Fruit fly (Drosophila melanogaster) whole organism, embryonic: Measurements from ENCODE around the gene CG33932.

ENCODE experiments used
- ATbp ChIP-seq: fragments of 200-800 bp; sonication (Bioruptor generic); optimal IDR thresholded peaks from 2 replicates; lab custom pipeline; 2017; ENCODE audit warnings: missing biosample characterization, mild to moderate bottlenecking, missing genetic modification characterization, missing genetic modification reagents
- CG10321 ChIP-seq: fragments of 200-800 bp; sonication (Bioruptor generic); IDR thresholded peaks from 2 replicates; pipeline ENCODE4 v1.3.6; 2022; ENCODE audit warnings: missing biosample characterization, missing genetic modification characterization
- CG11085 ChIP-seq: fragments of 200-800 bp; sonication (Bioruptor generic); IDR thresholded peaks from 2 replicates; pipeline ENCODE4 v1.3.6; 2022; ENCODE audit warnings: missing biosample characterization, missing genetic modification characterization
- CG12104 ChIP-seq: fragments of 200-800 bp; sonication (Bioruptor generic); optimal IDR thresholded peaks from 3 replicates; lab custom pipeline; 2016; ENCODE audit warnings: missing biosample characterization, missing genetic modification characterization
- CG12391 ChIP-seq: fragments of 200-800 bp; sonication (Bioruptor generic); optimal IDR thresholded peaks from 3 replicates; lab custom pipeline; 2018; ENCODE audit warnings: missing biosample characterization, mild to moderate bottlenecking, missing genetic modification characterization, moderate library complexity
- CG12744 ChIP-seq: fragments of 200-800 bp; sonication (Bioruptor generic); optimal IDR thresholded peaks from 2 replicates; lab custom pipeline; 2016; ENCODE audit warnings: missing biosample characterization, missing genetic modification characterization
- CG13123 ChIP-seq: fragments of 200-800 bp; sonication (Bioruptor generic); optimal IDR thresholded peaks from 2 replicates; lab custom pipeline; 2016; ENCODE audit warnings: missing biosample characterization, missing genetic modification characterization
- CG13424 ChIP-seq: fragments of 200-800 bp; sonication (Bioruptor generic); optimal IDR thresholded peaks from 2 replicates; lab custom pipeline; 2019; ENCODE audit warnings: missing biosample characterization, mild to moderate bottlenecking, missing genetic modification characterization, moderate library complexity
- CG13894 ChIP-seq: fragments of 200-800 bp; sonication (Bioruptor generic); optimal IDR thresholded peaks from 3 replicates; lab custom pipeline; 2018; ENCODE audit warnings: missing biosample characterization, mild to moderate bottlenecking, missing genetic modification characterization, moderate library complexity
- CG15514 ChIP-seq: fragments of 200-800 bp; sonication (Bioruptor generic); optimal IDR thresholded peaks from 3 replicates; lab custom pipeline; 2017; ENCODE audit warnings: missing biosample characterization, missing genetic modification characterization, mild to moderate bottlenecking, moderate library complexity, missing genetic modification reagents
- CG18011 ChIP-seq: fragments of 200-800 bp; sonication (Bioruptor generic); optimal IDR thresholded peaks from 2 replicates; lab custom pipeline; 2017; ENCODE audit warnings: missing biosample characterization, missing genetic modification characterization, mild to moderate bottlenecking, moderate library complexity, missing genotype
- CG2116 ChIP-seq: fragments of 200-800 bp; sonication (Bioruptor generic); optimal IDR thresholded peaks from 3 replicates; lab custom pipeline; 2018; ENCODE audit warnings: missing biosample characterization, mild to moderate bottlenecking, missing genetic modification characterization
- CG2678 ChIP-seq: fragments of 200-800 bp; sonication (Bioruptor generic); optimal IDR thresholded peaks from 3 replicates; lab custom pipeline; 2019; ENCODE audit warnings: missing biosample characterization, mild to moderate bottlenecking, missing genetic modification characterization, moderate library complexity
- CG4854 ChIP-seq: fragments of 200-800 bp; sonication (Bioruptor generic); optimal IDR thresholded peaks from 2 replicates; lab custom pipeline; 2016; ENCODE audit warnings: missing biosample characterization, missing genetic modification characterization, inconsistent platforms
- CG6683 ChIP-seq: fragments of 200-800 bp; sonication (Bioruptor generic); optimal IDR thresholded peaks from 2 replicates; lab custom pipeline; 2017; ENCODE audit warnings: missing biosample characterization, mild to moderate bottlenecking, missing genetic modification characterization, missing genetic modification reagents
- CG7271 ChIP-seq: fragments of 200-800 bp; sonication (Bioruptor generic); optimal IDR thresholded peaks from 2 replicates; lab custom pipeline; 2018; ENCODE audit warnings: missing biosample characterization, mild to moderate bottlenecking, missing genetic modification characterization, moderate library complexity
- CG8281 ChIP-seq: fragments of 200-800 bp; sonication (Bioruptor generic); optimal IDR thresholded peaks from 2 replicates; lab custom pipeline; 2018; ENCODE audit warnings: missing biosample characterization, mild to moderate bottlenecking, missing genetic modification characterization, moderate library complexity
- CG9797 ChIP-seq: fragments of 200-800 bp; sonication (Bioruptor generic); optimal IDR thresholded peaks from 3 replicates; lab custom pipeline; 2018; ENCODE audit warnings: missing biosample characterization, mild to moderate bottlenecking, missing genetic modification characterization
- CG9932 ChIP-seq: fragments of 200-800 bp; sonication (Bioruptor generic); IDR thresholded peaks from 2 replicates; pipeline ENCODE4 v1.3.6; 2022; ENCODE audit warnings: missing biosample characterization, missing genetic modification characterization
- Camta ChIP-seq: fragments of 200-800 bp; sonication (Bioruptor generic); optimal IDR thresholded peaks from 2 replicates; lab custom pipeline; 2016; ENCODE audit warnings: missing biosample characterization, missing genetic modification characterization
- HLH4C ChIP-seq: fragments of 200-800 bp; sonication (Bioruptor generic); IDR thresholded peaks from 3 replicates; pipeline ENCODE4 v1.3.6; 2022; ENCODE audit warnings: missing biosample characterization, missing genetic modification characterization; ENCODE audit not compliant: partially characterized antibody
- Kr ChIP-seq: fragments of 200-800 bp; sonication (Bioruptor generic); optimal IDR thresholded peaks from 2 replicates; lab custom pipeline; 2017; ENCODE audit warnings: missing biosample characterization, mild to moderate bottlenecking, missing genetic modification characterization
- Mes4 ChIP-seq: fragments of 200-800 bp; sonication (Bioruptor generic); optimal IDR thresholded peaks from 2 replicates; lab custom pipeline; 2016; ENCODE audit warnings: missing biosample characterization, missing genetic modification characterization
- Mrtf ChIP-seq: fragments of 200-800 bp; sonication (Bioruptor generic); IDR thresholded peaks from 3 replicates; pipeline ENCODE4 v1.3.6; 2022; ENCODE audit warnings: missing biosample characterization, missing genetic modification characterization
- Myb ChIP-seq: fragments of 200-800 bp; sonication (Bioruptor generic); optimal IDR thresholded peaks from 2 replicates; lab custom pipeline; 2016; ENCODE audit warnings: missing biosample characterization, missing genetic modification characterization
- Oaz ChIP-seq: fragments of 200-800 bp; sonication (Bioruptor generic); IDR thresholded peaks from 2 replicates; pipeline ENCODE4 v1.3.6; 2022; ENCODE audit warnings: missing biosample characterization, missing genetic modification characterization
- Sin3A ChIP-seq: fragments of >200 bp; optimal IDR thresholded peaks from 2 replicates; lab custom pipeline; 2018
- Sry-δ ChIP-seq: fragments of 200-800 bp; sonication (Bioruptor generic); optimal IDR thresholded peaks from 2 replicates; lab custom pipeline; 2016; ENCODE audit warnings: missing biosample characterization, missing genetic modification characterization
- Stat92E ChIP-seq, 3 experiments: fragments of >200 bp in 2 of 3; fragments of 200-800 bp in 1 of 3; sonication (Bioruptor generic) in 1 of 3; optimal IDR thresholded peaks; 2 replicates each; lab custom pipeline; 2017 to 2019; ENCODE audit warnings: missing biosample characterization in 3 of 3, missing genetic modification characterization in 3 of 3, mild to moderate bottlenecking in 1 of 3, moderate library complexity in 1 of 3
- amos ChIP-seq: fragments of 200-800 bp; sonication (Bioruptor generic); IDR thresholded peaks from 2 replicates; pipeline ENCODE4 v1.3.6; 2022; ENCODE audit warnings: missing biosample characterization, missing genetic modification characterization; ENCODE audit not compliant: partially characterized antibody
- bcd ChIP-seq: fragments of 200-800 bp; sonication (Bioruptor generic); optimal IDR thresholded peaks from 2 replicates; lab custom pipeline; 2017; ENCODE audit warnings: missing biosample characterization, mild to moderate bottlenecking, missing genetic modification characterization
- caup ChIP-seq: fragments of 200-800 bp; sonication (Bioruptor generic); optimal IDR thresholded peaks from 3 replicates; lab custom pipeline; 2017; ENCODE audit warnings: missing biosample characterization, mild to moderate bottlenecking, missing genetic modification characterization, moderate library complexity; ENCODE audit not compliant: severe bottlenecking
- dm ChIP-seq: fragments of 200-800 bp; sonication (Bioruptor generic); optimal IDR thresholded peaks from 3 replicates; lab custom pipeline; 2016; ENCODE audit warnings: missing biosample characterization, missing genetic modification characterization
- dmrt11E ChIP-seq: fragments of 200-800 bp; sonication (Bioruptor generic); optimal IDR thresholded peaks from 3 replicates; lab custom pipeline; 2018; ENCODE audit warnings: missing biosample characterization, mild to moderate bottlenecking, missing genetic modification characterization, moderate library complexity
- dmrt99B ChIP-seq: fragments of 200-800 bp; sonication (Bioruptor generic); optimal IDR thresholded peaks from 2 replicates; lab custom pipeline; 2018; ENCODE audit warnings: missing biosample characterization, mild to moderate bottlenecking, missing genetic modification characterization, moderate library complexity
- dpn ChIP-seq, 2 experiments: fragments of 200-800 bp; sonication (Bioruptor generic); optimal IDR thresholded peaks; 3 replicates each; lab custom pipeline; 2016; ENCODE audit warnings: missing biosample characterization in 2 of 2, missing genetic modification characterization in 2 of 2
- gro ChIP-seq: fragments of 200-800 bp; sonication (Bioruptor generic); optimal IDR thresholded peaks from 2 replicates; lab custom pipeline; 2016; ENCODE audit warnings: missing biosample characterization, missing genetic modification characterization
- gt ChIP-seq: fragments of 200-800 bp; sonication (Bioruptor generic); IDR thresholded peaks from 2 replicates; pipeline ENCODE4 v1.3.6; 2022; ENCODE audit warnings: missing biosample characterization, missing genetic modification characterization
- hb ChIP-seq: fragments of 200-800 bp; sonication (Bioruptor generic); IDR thresholded peaks from 3 replicates; pipeline ENCODE4 v1.3.6; 2022; ENCODE audit warnings: missing biosample characterization, missing genetic modification characterization; ENCODE audit not compliant: partially characterized antibody
- jumu ChIP-seq: fragments of 200-800 bp; sonication (Bioruptor generic); optimal IDR thresholded peaks from 3 replicates; lab custom pipeline; 2016; ENCODE audit warnings: missing biosample characterization, missing genetic modification characterization
- klu ChIP-seq: fragments of 200-800 bp; sonication (Bioruptor generic); IDR thresholded peaks from 2 replicates; pipeline ENCODE4 v1.3.6; 2022; ENCODE audit warnings: missing biosample characterization, missing genetic modification characterization
- lmd ChIP-seq: fragments of 200-800 bp; sonication (Bioruptor generic); IDR thresholded peaks from 2 replicates; pipeline ENCODE4 v1.3.6; 2022; ENCODE audit warnings: missing biosample characterization, missing genetic modification characterization
- nom ChIP-seq: fragments of 200-800 bp; sonication (Bioruptor generic); optimal IDR thresholded peaks from 2 replicates; lab custom pipeline; 2017; ENCODE audit warnings: missing biosample characterization, missing genetic modification characterization, mild to moderate bottlenecking, moderate library complexity, missing genetic modification reagents
- pho ChIP-seq: fragments of 200-800 bp; sonication (Bioruptor generic); optimal IDR thresholded peaks from 2 replicates; lab custom pipeline; 2016; ENCODE audit warnings: missing biosample characterization, missing genetic modification characterization
- phol ChIP-seq: fragments of 200-800 bp; sonication (Bioruptor generic); optimal IDR thresholded peaks from 3 replicates; lab custom pipeline; 2018; ENCODE audit warnings: missing biosample characterization, mild to moderate bottlenecking, missing genetic modification characterization, moderate library complexity
- row ChIP-seq: fragments of 200-800 bp; sonication (Bioruptor generic); IDR thresholded peaks from 3 replicates; pipeline ENCODE4 v1.3.6; 2022; ENCODE audit warnings: missing biosample characterization, missing genetic modification characterization
- scrt ChIP-seq: fragments of 200-800 bp; sonication (Bioruptor generic); optimal IDR thresholded peaks from 2 replicates; lab custom pipeline; 2018; ENCODE audit warnings: missing biosample characterization, mild to moderate bottlenecking, missing genetic modification characterization, moderate library complexity
- sens ChIP-seq: fragments of 200-800 bp; sonication (Bioruptor generic); peaks from one replicate; lab custom pipeline; 2016; ENCODE audit warnings: missing biosample characterization, missing genetic modification characterization
- sqz ChIP-seq: fragments of 200-800 bp; sonication (Bioruptor generic); optimal IDR thresholded peaks from 3 replicates; lab custom pipeline; 2018; ENCODE audit warnings: missing biosample characterization, mild to moderate bottlenecking, missing genetic modification characterization
- trh ChIP-seq: fragments of 200-800 bp; sonication (Bioruptor generic); optimal IDR thresholded peaks from 2 replicates; lab custom pipeline; 2016; ENCODE audit warnings: missing biosample characterization, missing genetic modification characterization
- zen ChIP-seq: fragments of 200-800 bp; sonication (Bioruptor generic); optimal IDR thresholded peaks from 3 replicates; lab custom pipeline; 2018; ENCODE audit warnings: missing biosample characterization, mild to moderate bottlenecking, missing genetic modification characterization, moderate library complexity

CG33932 gene

DNA sequence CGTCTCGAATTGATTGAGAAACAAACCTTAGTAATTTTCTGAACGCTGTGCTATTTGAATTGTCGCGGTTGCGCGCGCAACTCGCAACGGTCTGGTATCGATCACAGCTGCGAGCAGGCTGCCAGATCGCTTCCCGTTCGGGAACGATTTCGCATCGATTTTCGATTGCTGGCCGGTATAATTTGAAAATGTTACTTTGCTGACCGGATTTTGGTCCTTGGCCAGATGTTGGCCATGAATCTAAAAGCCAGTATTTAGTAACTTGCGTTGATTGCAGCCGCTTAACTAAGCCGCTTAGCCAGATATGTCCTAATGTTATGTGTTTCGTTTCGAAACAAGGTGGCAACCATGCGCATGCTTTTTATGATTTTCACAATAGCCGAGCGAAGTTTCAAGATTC, 4.3 kb downstream of the CG33932 start (continued):
- no peak for TF ChIP-seq CG12104 (GFP tag; lab: Kevin White, UChicago)
- TF ChIP-seq gt (GFP tag; lab: Robert Waterston, UW) = no peak
- TF ChIP-seq Camta (GFP tag; lab: Kevin White, UChicago) = no peak
- TF ChIP-seq CG13424 (tag; lab: Kevin White, UChicago) = no peak
- no peak for TF ChIP-seq row (GFP tag; lab: Robert Waterston, UW)
- no peak for TF ChIP-seq ATbp (GFP tag; lab: Kevin White, UChicago)
- no peak for TF ChIP-seq Mrtf
- peak; percentile 75 for TF ChIP-seq Sry-δ (GFP tag; lab: Kevin White, UChicago)
- TF ChIP-seq CG15514 (GFP tag; lab: Kevin White, UChicago) = peak; percentile 66
- no peak for TF ChIP-seq CG4854 (GFP tag; lab: Kevin White, UChicago)
- no peak for TF ChIP-seq hb
- no peak for TF ChIP-seq dmrt11E (tag; lab: Kevin White, UChicago)
- TF ChIP-seq sqz (GFP tag; lab: Kevin White, UChicago) = no peak
- TF ChIP-seq sens (GFP tag; lab: Kevin White, UChicago) = peak; percentile 16
- no peak; the same call in 1 of the 2 replicates for TF ChIP-seq lmd (GFP tag; lab: Robert Waterston, UW)
- TF ChIP-seq Myb (GFP tag; lab: Kevin White, UChicago) = peak; percentile 93
- no peak for TF ChIP-seq dmrt99B
- TF ChIP-seq nom = no peak
- peak; percentile 19 for TF ChIP-seq zen (tag; lab: Kevin White, UChicago)
- TF ChIP-seq Mes4 (GFP tag; lab: Kevin White, UChicago) = no peak
- TF ChIP-seq Stat92E (GFP tag; optimal IDR thresholded peaks at IDR 0.05; lab: Kevin White, UChicago) = no peak
- no peak for TF ChIP-seq bcd (GFP tag; lab: Kevin White, UChicago)
- TF ChIP-seq klu (GFP tag; lab: Robert Waterston, UW) = no peak
- no peak for TF ChIP-seq CG12391 (tag; lab: Kevin White, UChicago)
- no peak for TF ChIP-seq CG6683 (GFP tag; lab: Kevin White, UChicago)
- TF ChIP-seq CG13123 (GFP tag; lab: Kevin White, UChicago) = no peak
- no peak for TF ChIP-seq CG7271 (tag; lab: Kevin White, UChicago)
- peak; percentile 24; the same call in 1 of the 3 replicates for TF ChIP-seq HLH4C (GFP tag; lab: Robert Waterston, UW)
- TF ChIP-seq Sin3A (lab: Kevin White, UChicago) = peak; percentile 92
- no peak for TF ChIP-seq caup (GFP tag; lab: Kevin White, UChicago)
- no peak for TF ChIP-seq CG2678 (tag; lab: Kevin White, UChicago)
- TF ChIP-seq Oaz (GFP tag; lab: Robert Waterston, UW) = no peak
- peak; percentile 4 for TF ChIP-seq pho (GFP tag; lab: Kevin White, UChicago)
- peak; percentile 87 for TF ChIP-seq CG2116 (GFP tag; lab: Kevin White, UChicago)
- peak; percentile 45 for TF ChIP-seq phol (tag; lab: Kevin White, UChicago)
- TF ChIP-seq CG10321 (GFP tag; lab: Robert Waterston, UW) = no peak
- no peak for TF ChIP-seq CG8281 (tag; lab: Kevin White, UChicago)
- peak; percentile 51 for TF ChIP-seq amos
- peak; percentile 43 for TF ChIP-seq CG9797 (GFP tag; lab: Kevin White, UChicago)
- TF ChIP-seq CG12744 (GFP tag; lab: Kevin White, UChicago) = no peak
- peak in 1 of 2 experiments; percentile 8 for TF ChIP-seq dpn (GFP tag; optimal IDR thresholded peaks at IDR 0.05; lab: Kevin White, UChicago)
- no peak for TF ChIP-seq CG9932
- TF ChIP-seq dm (GFP tag; lab: Kevin White, UChicago) = no peak
- no peak for TF ChIP-seq gro (GFP tag; lab: Kevin White, UChicago)
- TF ChIP-seq jumu (GFP tag; lab: Kevin White, UChicago) = peak; percentile 32
- no peak for TF ChIP-seq CG13894 (tag; lab: Kevin White, UChicago)
- TF ChIP-seq CG18011 (GFP tag; lab: Kevin White, UChicago) = no peak
- no peak for TF ChIP-seq trh (GFP tag; lab: Kevin White, UChicago)
- TF ChIP-seq CG11085 (GFP tag; lab: Robert Waterston, UW) = no peak
- no peak for TF ChIP-seq Kr
- TF ChIP-seq scrt = no peak
